Fruit fly (Drosophila melanogaster): ENCODE results near the gene Edem2.

The Edem2 gene

dm6 chr2L:13222225-13222648 lies 30.2 kb downstream of the Edem2 start, which contains the start of the genes Ski6 and CG16812 (continued):
- TF ChIP-seq sc (optimal IDR thresholded peaks at IDR 0.05) (no peak), sc (GFP tag; optimal IDR thresholded peaks at IDR 0.05) (no peak), Dll (GFP tag; IDR thresholded peaks at IDR 0.05; ENCODE audit: partially characterized antibody) (peak; percentile 51; the same call in 2 of the 4 replicates), Mes4 (GFP tag; optimal IDR thresholded peaks at IDR 0.05) (no peak), ranshi (GFP tag; IDR thresholded peaks at IDR 0.05) (peak; percentile 64), CG6765 (GFP tag; optimal IDR thresholded peaks at IDR 0.05) (peak; percentile 7), Deaf1 (tag; optimal IDR thresholded peaks at IDR 0.05) (no peak), CG4424 (GFP tag; optimal IDR thresholded peaks at IDR 0.05) (peak; percentile 63), Hsf (GFP tag; optimal IDR thresholded peaks at IDR 0.05) (peak; percentile 62), prd (optimal IDR thresholded peaks at IDR 0.05) (no peak), prd (GFP tag; IDR thresholded peaks at IDR 0.05) (peak; percentile 76), Vsx1 (GFP tag; optimal IDR thresholded peaks at IDR 0.05) (no peak), zfh2 (GFP tag; optimal IDR thresholded peaks at IDR 0.05) (peak; percentile 15), corto (GFP tag; optimal IDR thresholded peaks at IDR 0.05) (no peak), CG3838 (GFP tag; optimal IDR thresholded peaks at IDR 0.05) (no peak), Awh (GFP tag; IDR thresholded peaks at IDR 0.05) (peak; percentile 71), CG5180 (GFP tag; optimal IDR thresholded peaks at IDR 0.05) (no peak), Ravus (GFP tag; IDR thresholded peaks at IDR 0.05) (no peak; the same call in 1 of the 2 replicates), CG1233 (GFP tag; optimal IDR thresholded peaks at IDR 0.05) (peak; percentile 25), fd64A (GFP tag; optimal IDR thresholded peaks at IDR 0.05) (no peak), ttk (GFP tag; IDR thresholded peaks at IDR 0.05) (no peak; the same call in 1 of the 2 replicates), oc (tag; optimal IDR thresholded peaks at IDR 0.05) (peak; percentile 52), CG14014 (GFP tag; IDR thresholded peaks at IDR 0.05) (peak; percentile 53; the same call in 1 of the 2 replicates), Myb (GFP tag; optimal IDR thresholded peaks at IDR 0.05) (no peak), gcm (GFP tag; optimal IDR thresholded peaks at IDR 0.05) (peak; percentile 68), insv (GFP tag; optimal IDR thresholded peaks at IDR 0.05) (peak in 1 of 2 experiments; percentile 33), CG6689 (GFP tag; IDR thresholded peaks at IDR 0.05) (peak; percentile 68), Bgb (GFP tag; IDR thresholded peaks at IDR 0.05; ENCODE audit: partially characterized antibody) (no peak), Stat92E (GFP tag; optimal IDR thresholded peaks at IDR 0.05) (peak in 1 of 3 experiments; percentile 8), vfl (GFP tag; optimal IDR thresholded peaks at IDR 0.05) (peak; percentile 10), B-H2 (GFP tag; optimal IDR thresholded peaks at IDR 0.05) (no peak), z (GFP tag; IDR thresholded peaks at IDR 0.05) (no peak), pfk (GFP tag; optimal IDR thresholded peaks at IDR 0.05) (no peak), sens-2 (GFP tag; IDR thresholded peaks at IDR 0.05) (no peak), Poxn (GFP tag; IDR thresholded peaks at IDR 0.05) (no peak), CG5245 (GFP tag; optimal IDR thresholded peaks at IDR 0.05) (peak; percentile 25), sqz (GFP tag; optimal IDR thresholded peaks at IDR 0.05) (no peak), CG7372 (GFP tag; IDR thresholded peaks at IDR 0.05) (no peak), dpn (GFP tag; optimal IDR thresholded peaks at IDR 0.05) (peak; percentile 2 to 80), BtbVII (GFP tag; optimal IDR thresholded peaks at IDR 0.05) (no peak), CG15011 (GFP tag; optimal IDR thresholded peaks at IDR 0.05) (no peak), Lpt (GFP tag; optimal IDR thresholded peaks at IDR 0.05) (no peak), CG7271 (tag; optimal IDR thresholded peaks at IDR 0.05) (peak; percentile 49), CG12299 (tag; optimal IDR thresholded peaks at IDR 0.05) (peak; percentile 65), pros (GFP tag; optimal IDR thresholded peaks at IDR 0.05) (no peak), dysf (GFP tag; IDR thresholded peaks at IDR 0.05) (peak; percentile 60; the same call in 2 of the 3 replicates), mirr (GFP tag; optimal IDR thresholded peaks at IDR 0.05) (no peak), Oaz (GFP tag; IDR thresholded peaks at IDR 0.05) (no peak), CG11093 (GFP tag; IDR thresholded peaks at IDR 0.05) (no peak), Mad (GFP tag; optimal IDR thresholded peaks at IDR 0.05) (peak; percentile 32), Dref (GFP tag; IDR thresholded peaks at IDR 0.05) (peak; percentile 76), hbn (GFP tag; IDR thresholded peaks at IDR 0.05; ENCODE audit: partially characterized antibody) (peak; percentile 36; the same call in 1 of the 2 replicates)
